Fruit fly (Drosophila melanogaster): Measurements from ENCODE around the gene CG15414.

DNA sequence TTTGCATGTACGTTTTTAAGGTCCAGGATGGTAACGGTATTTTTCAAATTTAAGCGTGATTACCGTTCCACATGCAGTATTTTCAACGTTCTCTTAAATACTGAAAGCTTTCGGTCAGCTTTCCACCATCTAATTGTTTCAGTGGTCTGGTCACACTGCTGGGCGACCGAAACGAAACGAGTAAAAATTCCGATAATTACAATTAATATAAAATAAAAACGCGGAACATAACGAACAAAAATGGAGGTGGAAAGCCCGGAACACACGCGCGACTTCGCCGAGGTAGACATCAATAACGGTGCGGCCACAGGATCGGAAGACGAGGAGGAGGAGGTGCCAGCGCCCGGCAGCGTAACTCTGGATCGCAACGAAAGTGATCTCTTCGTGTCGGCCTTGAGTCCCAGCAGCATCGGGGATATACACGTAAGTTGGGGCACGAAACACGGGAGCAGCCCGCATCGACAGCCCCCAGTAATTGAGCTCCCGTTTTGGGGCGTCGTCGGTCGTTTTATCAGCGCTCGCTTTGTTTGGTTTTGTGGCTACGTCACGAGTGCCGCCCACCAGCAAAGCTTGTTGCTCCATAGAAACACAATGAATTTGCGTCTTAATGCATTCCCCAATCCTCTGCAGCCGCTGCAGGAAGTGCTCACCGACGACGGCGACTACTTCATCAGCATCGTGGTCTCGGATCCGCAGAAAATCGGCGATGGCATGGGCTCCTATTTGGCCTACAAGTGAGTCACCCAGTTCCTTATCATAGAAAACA is 41.1 kb downstream of the CG15414 start, which contains the start of gene Snx1:
- TF ChIP-seq pan (optimal IDR thresholded peaks at IDR 0.05) (no peak), usp (GFP tag; optimal IDR thresholded peaks at IDR 0.05) (no peak), psq (optimal IDR thresholded peaks at IDR 0.05) (no peak)
